Worm (Caenorhabditis elegans): ENCODE data around the gene ced-9.

DNA sequence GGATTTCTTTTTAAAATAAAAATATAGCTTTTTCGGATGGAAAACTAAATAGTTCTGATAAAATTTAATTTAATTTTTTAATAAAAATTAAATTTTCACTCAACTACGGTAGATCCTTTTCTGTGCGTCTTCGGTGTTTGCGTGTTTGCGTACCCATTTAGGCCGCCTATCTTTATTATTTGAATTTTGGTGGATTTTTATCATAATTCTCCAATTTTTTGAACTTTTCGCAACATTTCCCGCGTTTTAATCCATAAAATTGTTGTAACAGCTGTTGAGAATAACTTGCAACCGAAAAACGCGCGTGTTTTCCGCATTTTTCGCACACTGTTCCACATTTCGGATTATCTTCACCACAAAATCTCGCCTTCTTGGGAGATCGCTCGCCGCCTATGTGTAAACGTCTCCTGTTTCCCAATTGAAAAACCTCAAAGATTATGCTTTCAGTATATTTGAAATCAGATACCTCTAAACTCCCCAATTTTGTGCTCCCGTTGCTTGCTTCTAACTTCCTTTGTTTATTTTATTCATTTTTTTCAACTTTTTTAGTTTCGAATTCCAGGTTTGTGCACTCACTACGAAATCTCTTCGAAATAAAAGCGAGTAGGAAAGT is 16.7 kb downstream of the ced-9 start, which contains the start of gene T07C4.3:
- TF ChIP-seq ama-1 (optimal IDR thresholded peaks at IDR 0.05) (no peak), tbx-37 (GFP tag; conservative IDR thresholded peaks at IDR 0.05) (no peak), tra-4 (tag; optimal IDR thresholded peaks at IDR 0.05) (no peak), ceh-36 (tag; optimal IDR thresholded peaks at IDR 0.05) (no peak), hnd-1 (tag; optimal IDR thresholded peaks at IDR 0.05) (no peak), hmg-4 (GFP tag; optimal IDR thresholded peaks at IDR 0.05) (no peak), flt-1 (GFP tag; IDR thresholded peaks at IDR 0.05) (no peak), sea-1 (GFP tag; conservative IDR thresholded peaks at IDR 0.05) (no peak)
